Worm (Caenorhabditis elegans) whole organism, L4/young adult: ENCODE data around the gene tdc-1.
A peak's percentile ranks its signal among the peaks of the same experiment; 100 is the strongest.

Experiments used
- W03F9.2 ChIP-seq: fragments of 150-350 bp; optimal IDR thresholded peaks from 2 replicates; lab custom pipeline; 2014; ENCODE audit warnings: missing biosample characterization, missing genetic modification characterization
- dao-5 ChIP-seq: sonication (generic microtip); optimal IDR thresholded peaks from 2 replicates; lab custom pipeline; 2016; ENCODE audit warnings: missing genotype, missing genetic modification characterization, moderate library complexity, missing compliant biosample characterization
- him-1 ChIP-seq: sonication (generic microtip); optimal IDR thresholded peaks from 2 replicates; lab custom pipeline; 2016; ENCODE audit warnings: missing genotype, missing genetic modification reagents, missing genetic modification characterization, missing compliant biosample characterization

The tdc-1 gene

ce11 chrII:8249710-8250109, 20.7 kb upstream of the tdc-1 start:
- TF ChIP-seq dao-5 (tag; lab: Kevin White, UChicago) (no peak), him-1 (tag; lab: Kevin White, UChicago) (no peak), W03F9.2 (no peak)

- TF ChIP-seq W03F9.2 (no peak), dao-5 (tag; lab: Kevin White, UChicago) (no peak), him-1 (tag; lab: Kevin White, UChicago) (no peak)
Measured at ce11 chrII:8253160-8253793, 17.1 kb upstream of the tdc-1 start, which contains the start of gene F35C11.5. Gene F35C11.5 (plus strand): TSS chrII:8253743.

- TF ChIP-seq dao-5 (tag; lab: Kevin White, UChicago) (no peak), him-1 (tag; lab: Kevin White, UChicago) (no peak), W03F9.2 (no peak)
Measured at ce11 chrII:8256013-8256412, 14.4 kb upstream of the tdc-1 start, which contains the start of gene F35C11.7. Gene F35C11.7 (plus strand): TSS chrII:8256313.

ce11 chrII:8259038-8259437, 11.4 kb upstream of the tdc-1 start, which contains the start of gene F35C11.6:
Gene F35C11.6 (minus strand): TSS chrII:8259138.
- TF ChIP-seq dao-5 (tag; lab: Kevin White, UChicago) (no peak), him-1 (tag; lab: Kevin White, UChicago) (no peak)

- no peak for TF ChIP-seq dao-5 (tag; lab: Kevin White, UChicago)
- no peak for TF ChIP-seq W03F9.2
- TF ChIP-seq him-1 (tag; lab: Kevin White, UChicago): no peak
Measured at ce11 chrII:8259674-8260073, 10.7 kb upstream of the tdc-1 start.

ce11 chrII:8263562-8263961, 6.8 kb upstream of the tdc-1 start:
- no peak for TF ChIP-seq dao-5 (tag; lab: Kevin White, UChicago)
- TF ChIP-seq W03F9.2: no peak
- TF ChIP-seq him-1 (tag; lab: Kevin White, UChicago): no peak

ce11 chrII:8264619-8265018, 5.8 kb upstream of the tdc-1 start, which contains the start of gene srdh-1:
Gene srdh-1 (plus strand): TSS chrII:8264661.
- TF ChIP-seq him-1 (tag; lab: Kevin White, UChicago) (no peak), W03F9.2 (no peak), dao-5 (tag; lab: Kevin White, UChicago) (no peak)

ce11 chrII:8266559-8266958, 3.8 kb upstream of the tdc-1 start:
- TF ChIP-seq dao-5 (tag; lab: Kevin White, UChicago): no peak
- TF ChIP-seq W03F9.2: no peak
- TF ChIP-seq him-1 (tag; lab: Kevin White, UChicago): no peak

- TF ChIP-seq W03F9.2: no peak
- no peak for TF ChIP-seq dao-5 (tag; lab: Kevin White, UChicago)
- no peak for TF ChIP-seq him-1 (tag; lab: Kevin White, UChicago)
Measured at ce11 chrII:8267679-8268078, 2.7 kb upstream of the tdc-1 start.

ce11 chrII:8269351-8269750, 1.0 kb upstream of the tdc-1 start, which contains the start of gene K01C8.2:
Gene K01C8.2 (minus strand): TSS chrII:8269451.
- no peak for TF ChIP-seq W03F9.2
- no peak for TF ChIP-seq dao-5 (tag; lab: Kevin White, UChicago)
- TF ChIP-seq him-1 (tag; lab: Kevin White, UChicago): no peak

- TF ChIP-seq W03F9.2 (no peak), dao-5 (tag; lab: Kevin White, UChicago) (no peak), him-1 (tag; lab: Kevin White, UChicago) (no peak)
Measured at ce11 chrII:8273060-8273459, 2.7 kb downstream of the tdc-1 start.

ce11 chrII:8276057-8276456, 5.7 kb downstream of the tdc-1 start, which contains the start of the genes gei-14 and slc-25A32:
Gene gei-14 (minus strand): TSS chrII:8276231.
Gene slc-25A32 (plus strand): TSS chrII:8276298.
- TF ChIP-seq W03F9.2 (peak; percentile 62), dao-5 (tag; lab: Kevin White, UChicago) (no peak), him-1 (tag; lab: Kevin White, UChicago) (no peak)

ce11 chrII:8278415-8278814, 8.0 kb downstream of the tdc-1 start, which contains the start of the genes mrpl-10 and clec-142:
Gene mrpl-10 (minus strand): TSS chrII:8278515.
Gene clec-142 (plus strand): TSS chrII:8278678.
- TF ChIP-seq W03F9.2: no peak
- no peak for TF ChIP-seq him-1 (tag; lab: Kevin White, UChicago)
- TF ChIP-seq dao-5 (tag; lab: Kevin White, UChicago): no peak

ce11 chrII:8283158-8283717, 12.8 kb downstream of the tdc-1 start, which contains the start of the genes nst-1 and cct-4:
Gene nst-1 (minus strand): TSS chrII:8283208.
Gene cct-4 (plus strand): TSS chrII:8283667.
- peak; percentile 61 for TF ChIP-seq W03F9.2
- no peak for TF ChIP-seq dao-5 (tag; lab: Kevin White, UChicago)
- TF ChIP-seq him-1 (tag; lab: Kevin White, UChicago): no peak
